Worm (Caenorhabditis elegans): ENCODE measurements around the gene ztf-9.

- TF ChIP-seq zag-1 (tag; optimal IDR thresholded peaks at IDR 0.05) (no peak), egl-27 (tag; optimal IDR thresholded peaks at IDR 0.05) (no peak), lin-13 (GFP tag; optimal IDR thresholded peaks at IDR 0.05) (no peak), ztf-11 (tag; optimal IDR thresholded peaks at IDR 0.05) (no peak), dpl-1 (GFP tag; optimal IDR thresholded peaks at IDR 0.05) (no peak), snpc-4 (tag; optimal IDR thresholded peaks at IDR 0.05) (no peak), T26A8.4 (GFP tag; IDR thresholded peaks at IDR 0.05) (no peak), lim-7 (GFP tag; IDR thresholded peaks at IDR 0.05) (no peak), lin-15B (tag; optimal IDR thresholded peaks at IDR 0.05) (no peak), aly-2 (tag; optimal IDR thresholded peaks at IDR 0.05) (no peak), skn-1 (tag; optimal IDR thresholded peaks at IDR 0.05) (no peak), zip-11 (GFP tag; IDR thresholded peaks at IDR 0.05) (no peak)
Observed at ce11 chrV:9725719-9726118, 33.8 kb upstream of the ztf-9 start.

All from whole organism, L4 larva.